Worm (Caenorhabditis elegans): Measurements from ENCODE around the gene nhr-66.

- no peak for TF ChIP-seq W03F9.2 (tag; optimal IDR thresholded peaks at IDR 0.05)
- no peak for TF ChIP-seq dao-5 (tag; optimal IDR thresholded peaks at IDR 0.05)
These were observed 31.6 kb upstream of the nhr-66 start, which contains the start of the genes K07H8.5 and K07H8.8 for ce11 chrIV:8268024-8268423.

Measured in whole organism, L4/young adult.